Fruit fly (Drosophila melanogaster): Measurements from ENCODE around the gene Tsp26A.
A peak's percentile ranks its signal among the peaks of the same experiment; 100 is the strongest.

Gene Tsp26A

DNA sequence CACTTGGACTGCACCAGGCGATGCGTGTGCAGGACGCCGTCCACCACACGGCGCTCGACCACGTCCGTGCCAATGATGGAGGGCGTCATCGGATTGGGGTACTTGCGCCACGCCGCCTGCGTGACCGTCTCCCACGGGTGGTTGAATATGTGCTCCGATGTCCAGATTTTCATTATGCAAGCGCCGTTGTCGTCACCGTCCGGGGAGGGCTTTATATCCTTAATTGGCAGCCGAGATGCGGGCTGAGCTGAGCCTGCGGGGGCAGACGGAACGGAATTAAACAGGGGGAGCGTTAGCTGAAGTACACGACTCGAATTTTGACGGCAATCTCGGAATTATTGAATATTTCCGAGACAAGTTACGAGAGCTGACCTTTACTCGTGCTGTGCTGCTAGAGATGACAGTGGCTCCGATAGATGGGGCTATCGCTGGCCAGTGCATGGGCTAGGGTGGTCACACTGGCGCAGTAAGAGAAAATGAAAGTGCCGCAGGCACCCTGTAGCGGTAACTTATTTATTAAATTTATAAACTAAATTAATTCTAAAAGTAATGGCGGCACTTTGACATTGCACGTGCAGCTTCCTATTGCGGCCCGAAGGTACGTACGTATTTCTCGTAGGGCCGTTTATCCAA is 47.6 kb downstream of the Tsp26A start, which contains the start of gene IPIP (continued):
- TF ChIP-seq dm (GFP tag; optimal IDR thresholded peaks at IDR 0.05), result peak; percentile 40
- no peak for TF ChIP-seq Poxn (GFP tag; IDR thresholded peaks at IDR 0.05)
- peak; percentile 93 for TF ChIP-seq MBD-R2 (GFP tag; IDR thresholded peaks at IDR 0.05)
- TF ChIP-seq CG11504 (tag; optimal IDR thresholded peaks at IDR 0.05), result no peak
- no peak for TF ChIP-seq unpg (GFP tag; optimal IDR thresholded peaks at IDR 0.05)
- TF ChIP-seq CG1832 (GFP tag; optimal IDR thresholded peaks at IDR 0.05), result no peak
- TF ChIP-seq Neu2 (GFP tag; optimal IDR thresholded peaks at IDR 0.05; ENCODE audit: borderline replicate concordance), result no peak
- TF ChIP-seq TFAM (GFP tag; optimal IDR thresholded peaks at IDR 0.05), result no peak
- peak; percentile 47 for TF ChIP-seq Ptx1 (GFP tag; IDR thresholded peaks at IDR 0.05)
- no peak; the same call in 2 of the 3 replicates for TF ChIP-seq croc (GFP tag; conservative IDR thresholded peaks at IDR 0.05)
- no peak for TF ChIP-seq pho (GFP tag; optimal IDR thresholded peaks at IDR 0.05)
- no peak for TF ChIP-seq Hmx (GFP tag; optimal IDR thresholded peaks at IDR 0.05)
- no peak for TF ChIP-seq zf30C (GFP tag; optimal IDR thresholded peaks at IDR 0.05)
- no peak for TF ChIP-seq CG10366 (GFP tag; IDR thresholded peaks at IDR 0.05)
- TF ChIP-seq chif (GFP tag; optimal IDR thresholded peaks at IDR 0.05), result peak in 1 of 2 experiments; percentile 24
- TF ChIP-seq CG13775 (GFP tag; optimal IDR thresholded peaks at IDR 0.05), result no peak
- TF ChIP-seq CHES-1-like (GFP tag; optimal IDR thresholded peaks at IDR 0.05), result no peak
- TF ChIP-seq lilli (GFP tag; optimal IDR thresholded peaks at IDR 0.05), result peak; percentile 34
- TF ChIP-seq HLH4C (GFP tag; IDR thresholded peaks at IDR 0.05; ENCODE audit: partially characterized antibody), result peak; percentile 74
- TF ChIP-seq CG14710 (tag; optimal IDR thresholded peaks at IDR 0.05), result peak; percentile 99
- TF ChIP-seq Sry-δ (GFP tag; optimal IDR thresholded peaks at IDR 0.05), result peak; percentile 90
- no peak for TF ChIP-seq Ssrp (tag; optimal IDR thresholded peaks at IDR 0.05)
- peak; percentile 89 for TF ChIP-seq CG4617 (GFP tag; optimal IDR thresholded peaks at IDR 0.05; ENCODE audit: borderline replicate concordance)
- TF ChIP-seq Dip3 (GFP tag; optimal IDR thresholded peaks at IDR 0.05), result no peak
- TF ChIP-seq repo (GFP tag; optimal IDR thresholded peaks at IDR 0.05), result no peak
- no peak for TF ChIP-seq Hsf (GFP tag; optimal IDR thresholded peaks at IDR 0.05)
- peak; percentile 29 for TF ChIP-seq MTF-1 (GFP tag; optimal IDR thresholded peaks at IDR 0.05; ENCODE audit: borderline replicate concordance)
- no peak for TF ChIP-seq CG3726 (GFP tag; IDR thresholded peaks at IDR 0.05)
- TF ChIP-seq nerfin-1 (tag; optimal IDR thresholded peaks at IDR 0.05), result no peak
- TF ChIP-seq Trl (optimal IDR thresholded peaks at IDR 0.05), result no peak
- TF ChIP-seq Trl (GFP tag; optimal IDR thresholded peaks at IDR 0.05), result no peak
- no peak for TF ChIP-seq az2 (GFP tag; optimal IDR thresholded peaks at IDR 0.05)
- no peak for TF ChIP-seq gem (tag; optimal IDR thresholded peaks at IDR 0.05)
- TF ChIP-seq Lpt (GFP tag; optimal IDR thresholded peaks at IDR 0.05), result no peak
- TF ChIP-seq scrt (GFP tag; optimal IDR thresholded peaks at IDR 0.05), result no peak
- TF ChIP-seq lab (GFP tag; optimal IDR thresholded peaks at IDR 0.05), result peak; percentile 60
- TF ChIP-seq CG12769 (tag; optimal IDR thresholded peaks at IDR 0.05), result peak; percentile 31
- peak; percentile 30 for TF ChIP-seq gcm2 (GFP tag; optimal IDR thresholded peaks at IDR 0.05)
- no peak for TF ChIP-seq pita (GFP tag; optimal IDR thresholded peaks at IDR 0.05)
- no peak for TF ChIP-seq ac (GFP tag; optimal IDR thresholded peaks at IDR 0.05)
- TF ChIP-seq luna (GFP tag; optimal IDR thresholded peaks at IDR 0.05), result no peak
- TF ChIP-seq CG9609 (GFP tag; optimal IDR thresholded peaks at IDR 0.05), result no peak
- no peak for TF ChIP-seq CG7786 (GFP tag; optimal IDR thresholded peaks at IDR 0.05)
- TF ChIP-seq Sry-β (GFP tag; optimal IDR thresholded peaks at IDR 0.05), result no peak
- peak; percentile 67; the same call in 1 of the 3 replicates for TF ChIP-seq CG34422 (GFP tag; IDR thresholded peaks at IDR 0.05)
- no peak for TF ChIP-seq CG12104 (GFP tag; optimal IDR thresholded peaks at IDR 0.05)
- TF ChIP-seq bigmax (GFP tag; optimal IDR thresholded peaks at IDR 0.05), result peak; percentile 28
- 0 out of 2 replicates have a peak, but pooled peaks have one; percentile 37 for TF ChIP-seq CG11085 (GFP tag; IDR thresholded peaks at IDR 0.05)
- TF ChIP-seq CG4404 (GFP tag; IDR thresholded peaks at IDR 0.05), result no peak
- TF ChIP-seq CG12155 (GFP tag; optimal IDR thresholded peaks at IDR 0.05), result peak; percentile 53
- TF ChIP-seq CG6854 (GFP tag; optimal IDR thresholded peaks at IDR 0.05), result no peak
